Comparison of ENCODE assay signal across 5 fruit fly cellular contexts in genomic region chr3R:8939750-8940149, dm6.
TF ChIP-seq lines count a peak whose summit lies in the region.

No protein-coding gene starts in this region.

- TF ChIP-seq CTCF in whole organism, embryonic (GFP tag; optimal IDR thresholded peaks at IDR 0.05; lab: Kevin White, UChicago), result no peak

TF ChIP-seq in whole organism, adult, 20 proteins besides CTCF, POLR2A, EP300 and RAD21 (continues in another document):
- TF ChIP-seq ovo (GFP tag; optimal IDR thresholded peaks at IDR 0.05; lab: Kevin White, UChicago) (no peak), CG33017 (tag; optimal IDR thresholded peaks at IDR 0.05; lab: Kevin White, UChicago) (peak; percentile 48), kay (GFP tag; lab: Kevin White, UChicago; ENCODE audit: borderline replicate concordance) (peak; percentile 86), CG12768 (GFP tag; optimal IDR thresholded peaks at IDR 0.05; lab: Kevin White, UChicago) (peak; percentile 96), Clk (GFP tag; optimal IDR thresholded peaks at IDR 0.05; lab: Kevin White, UChicago) (no peak), CG1620 (GFP tag; optimal IDR thresholded peaks at IDR 0.05; lab: Kevin White, UChicago) (no peak), CG7101 (tag; optimal IDR thresholded peaks at IDR 0.05; lab: Kevin White, UChicago) (no peak), Hr96 (GFP tag; optimal IDR thresholded peaks at IDR 0.05; lab: Kevin White, UChicago) (peak; percentile 23), CG11617 (GFP tag; optimal IDR thresholded peaks at IDR 0.05; lab: Kevin White, UChicago) (no peak), CG7045 (GFP tag; optimal IDR thresholded peaks at IDR 0.05; lab: Kevin White, UChicago) (no peak), Mnt (GFP tag; optimal IDR thresholded peaks at IDR 0.05; lab: Kevin White, UChicago) (no peak), CG5204 (GFP tag; optimal IDR thresholded peaks at IDR 0.05; lab: Kevin White, UChicago) (no peak), pad (GFP tag; optimal IDR thresholded peaks at IDR 0.05; lab: Kevin White, UChicago) (no peak), tj (GFP tag; optimal IDR thresholded peaks at IDR 0.05; lab: Kevin White, UChicago) (no peak), bab1 (GFP tag; optimal IDR thresholded peaks at IDR 0.05; lab: Kevin White, UChicago) (no peak), toe (GFP tag; optimal IDR thresholded peaks at IDR 0.05; lab: Kevin White, UChicago) (no peak), cnc (optimal IDR thresholded peaks at IDR 0.05; lab: Kevin White, UChicago) (no peak), Crg-1 (GFP tag; optimal IDR thresholded peaks at IDR 0.05; lab: Kevin White, UChicago) (no peak), cic (GFP tag; optimal IDR thresholded peaks at IDR 0.05; lab: Kevin White, UChicago) (peak; percentile 30)

TF ChIP-seq in whole organism, embryonic, 481 proteins besides CTCF, POLR2A, EP300 and RAD21:
- peak; percentile 22 for TF ChIP-seq CG34376 (GFP tag; optimal IDR thresholded peaks at IDR 0.05; lab: Kevin White, UChicago)
- TF ChIP-seq bsh (GFP tag; optimal IDR thresholded peaks at IDR 0.05; lab: Kevin White, UChicago), result peak in 1 of 2 experiments; percentile 85
- TF ChIP-seq CG11696 (GFP tag; IDR thresholded peaks at IDR 0.05; lab: Robert Waterston, UW), result no peak
- no peak for TF ChIP-seq pb (GFP tag; optimal IDR thresholded peaks at IDR 0.05; lab: Kevin White, UChicago)
- no peak for TF ChIP-seq abd-A (tag; optimal IDR thresholded peaks at IDR 0.05; lab: Kevin White, UChicago)
- no peak for TF ChIP-seq CG12391 (tag; optimal IDR thresholded peaks at IDR 0.05; lab: Kevin White, UChicago)
- TF ChIP-seq mirr (GFP tag; optimal IDR thresholded peaks at IDR 0.05; lab: Kevin White, UChicago), result peak; percentile 30
- TF ChIP-seq grn (GFP tag; optimal IDR thresholded peaks at IDR 0.05; lab: Kevin White, UChicago), result no peak
- peak; percentile 19; the same call in 1 of the 2 replicates for TF ChIP-seq Drgx (GFP tag; IDR thresholded peaks at IDR 0.05; lab: Robert Waterston, UW)
- peak; percentile 97 for TF ChIP-seq nom (GFP tag; optimal IDR thresholded peaks at IDR 0.05; lab: Kevin White, UChicago)
- TF ChIP-seq ken (GFP tag; IDR thresholded peaks at IDR 0.05; lab: Robert Waterston, UW), result no peak
- peak; percentile 53 for TF ChIP-seq Med (GFP tag; lab: Kevin White, UChicago)
- TF ChIP-seq tup (GFP tag; optimal IDR thresholded peaks at IDR 0.05; lab: Kevin White, UChicago), result no peak
TF ChIP-seq in whole organism, embryonic: peak in this region for 6.

TF ChIP-seq in whole organism, prepupa, 60 proteins besides CTCF, POLR2A, EP300 and RAD21 (continues in another document):
- no peak for TF ChIP-seq Eip75B (GFP tag; optimal IDR thresholded peaks at IDR 0.05; lab: Kevin White, UChicago)
- TF ChIP-seq CG11762 (GFP tag; optimal IDR thresholded peaks at IDR 0.05; lab: Kevin White, UChicago; ENCODE audit: insufficient read depth), result no peak
- no peak for TF ChIP-seq Ets21C (GFP tag; optimal IDR thresholded peaks at IDR 0.05; lab: Kevin White, UChicago)
- TF ChIP-seq Eip93F (GFP tag; optimal IDR thresholded peaks at IDR 0.05; lab: Kevin White, UChicago), result peak; percentile 28
- no peak for TF ChIP-seq Hr39 (GFP tag; optimal IDR thresholded peaks at IDR 0.05; lab: Kevin White, UChicago)
- peak; percentile 53 for TF ChIP-seq CG10669 (GFP tag; optimal IDR thresholded peaks at IDR 0.05; lab: Kevin White, UChicago)
- peak; percentile 83 for TF ChIP-seq CG16779 (tag; optimal IDR thresholded peaks at IDR 0.05; lab: Kevin White, UChicago)
- TF ChIP-seq Sox102F (GFP tag; optimal IDR thresholded peaks at IDR 0.05; lab: Kevin White, UChicago), result peak; percentile 25
- peak; percentile 25 to 48 for TF ChIP-seq salr (GFP tag; optimal IDR thresholded peaks at IDR 0.05; lab: Kevin White, UChicago)
- peak; percentile 81 for TF ChIP-seq CG6808 (GFP tag; optimal IDR thresholded peaks at IDR 0.05; lab: Kevin White, UChicago)
- no peak for TF ChIP-seq OdsH (GFP tag; optimal IDR thresholded peaks at IDR 0.05; lab: Kevin White, UChicago)
- TF ChIP-seq dac (GFP tag; optimal IDR thresholded peaks at IDR 0.05; lab: Kevin White, UChicago), result no peak
- TF ChIP-seq CG8319 (GFP tag; optimal IDR thresholded peaks at IDR 0.05; lab: Kevin White, UChicago), result no peak
- TF ChIP-seq CG3032 (tag; optimal IDR thresholded peaks at IDR 0.05; lab: Kevin White, UChicago), result no peak
- peak; percentile 30 for TF ChIP-seq Ets96B (tag; optimal IDR thresholded peaks at IDR 0.05; lab: Kevin White, UChicago)
- TF ChIP-seq Met (GFP tag; optimal IDR thresholded peaks at IDR 0.05; lab: Kevin White, UChicago), result no peak
- no peak for TF ChIP-seq CG6792 (GFP tag; optimal IDR thresholded peaks at IDR 0.05; lab: Kevin White, UChicago)
- TF ChIP-seq Gug (GFP tag; IDR thresholded peaks at IDR 0.05; lab: Robert Waterston, UW), result no peak
- peak; percentile 51 for TF ChIP-seq CG3919 (GFP tag; optimal IDR thresholded peaks at IDR 0.05; lab: Kevin White, UChicago)
- peak; percentile 71; the same call in 2 of the 3 replicates for TF ChIP-seq CG6163 (GFP tag; IDR thresholded peaks at IDR 0.05; lab: Robert Waterston, UW)
- TF ChIP-seq CG7368 (GFP tag; optimal IDR thresholded peaks at IDR 0.05; lab: Kevin White, UChicago), result peak; percentile 54

TF ChIP-seq in whole organism, pupa, 21 proteins besides CTCF, POLR2A, EP300 and RAD21:
- TF ChIP-seq CG9948 (tag; optimal IDR thresholded peaks at IDR 0.05; lab: Kevin White, UChicago) (peak; percentile 8), gl (tag; optimal IDR thresholded peaks at IDR 0.05; lab: Kevin White, UChicago) (peak; percentile 88), CG34367 (tag; optimal IDR thresholded peaks at IDR 0.05; lab: Kevin White, UChicago) (peak; percentile 47), Snoo (tag; optimal IDR thresholded peaks at IDR 0.05; lab: Kevin White, UChicago) (peak; percentile 34), D1 (tag; optimal IDR thresholded peaks at IDR 0.05; lab: Kevin White, UChicago) (peak; percentile 14), CG8159 (tag; optimal IDR thresholded peaks at IDR 0.05; lab: Kevin White, UChicago) (peak; percentile 32), fd96Ca (GFP tag; IDR thresholded peaks at IDR 0.05; lab: Robert Waterston, UW) (peak; percentile 55; the same call in 1 of the 3 replicates), CG8301 (tag; optimal IDR thresholded peaks at IDR 0.05; lab: Kevin White, UChicago) (peak; percentile 52), CG15710 (tag; optimal IDR thresholded peaks at IDR 0.05; lab: Kevin White, UChicago) (peak; percentile 19), Pif1B (GFP tag; optimal IDR thresholded peaks at IDR 0.05; lab: Kevin White, UChicago) (peak; percentile 59), Pif1A (GFP tag; optimal IDR thresholded peaks at IDR 0.05; lab: Kevin White, UChicago) (peak; percentile 65), Ets98B (GFP tag; IDR thresholded peaks at IDR 0.05; lab: Robert Waterston, UW) (peak; percentile 64), CG14655 (GFP tag; optimal IDR thresholded peaks at IDR 0.05; lab: Kevin White, UChicago) (no peak), CG17806 (tag; optimal IDR thresholded peaks at IDR 0.05; lab: Kevin White, UChicago) (peak; percentile 38), CG12605 (GFP tag; IDR thresholded peaks at IDR 0.05; lab: Robert Waterston, UW) (peak; percentile 80), CG4496 (GFP tag; IDR thresholded peaks at IDR 0.05; lab: Robert Waterston, UW) (peak; percentile 74), CG10348 (GFP tag; IDR thresholded peaks at IDR 0.05; lab: Robert Waterston, UW) (no peak), EcR (GFP tag; optimal IDR thresholded peaks at IDR 0.05; lab: Kevin White, UChicago) (peak; percentile 81), CG32121 (GFP tag; IDR thresholded peaks at IDR 0.05; lab: Robert Waterston, UW) (peak; percentile 40), CG13204 (GFP tag; optimal IDR thresholded peaks at IDR 0.05; lab: Kevin White, UChicago) (peak; percentile 81), rn (GFP tag; IDR thresholded peaks at IDR 0.05; lab: Robert Waterston, UW) (no peak)
TF ChIP-seq in whole organism, pupa: peak in this region for 18.

TF ChIP-seq in whole organism, wandering third instar larva, 38 proteins besides CTCF, POLR2A, EP300 and RAD21:
- TF ChIP-seq Sp1 (GFP tag; optimal IDR thresholded peaks at IDR 0.05; lab: Kevin White, UChicago) (peak; percentile 2), CrebA (GFP tag; optimal IDR thresholded peaks at IDR 0.05; lab: Kevin White, UChicago; ENCODE audit: borderline replicate concordance) (no peak), Hnf4 (GFP tag; optimal IDR thresholded peaks at IDR 0.05; lab: Kevin White, UChicago) (peak; percentile 87)
